Worm (Caenorhabditis elegans): ENCODE results near the gene shl-1.

DNA sequence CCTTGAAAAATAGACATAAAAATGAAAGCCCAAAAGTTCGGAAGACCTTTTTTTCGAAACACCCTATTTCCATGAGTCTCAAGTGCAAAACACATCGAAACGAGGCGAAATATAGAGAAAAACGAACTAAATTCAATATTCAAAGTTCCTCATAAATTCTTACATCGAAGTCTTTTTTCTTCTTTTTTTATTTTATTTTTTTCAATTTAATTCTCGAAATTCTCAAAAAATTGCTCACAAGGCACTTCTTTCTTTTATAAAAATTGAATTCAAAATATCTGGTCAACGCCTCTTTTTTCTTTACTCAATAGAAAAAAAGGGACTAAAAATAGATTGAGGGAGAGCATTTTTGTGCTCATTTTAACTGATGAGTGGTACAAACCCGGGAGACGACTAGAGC, 11.3 kb upstream of the shl-1 start:
- TF ChIP-seq unc-62 (GFP tag; optimal IDR thresholded peaks at IDR 0.05) (no peak), zfh-2 (GFP tag; conservative IDR thresholded peaks at IDR 0.05) (no peak), T07F8.4 (tag; optimal IDR thresholded peaks at IDR 0.05) (no peak), hmg-20 (GFP tag; IDR thresholded peaks at IDR 0.05) (no peak), ztf-18 (tag; optimal IDR thresholded peaks at IDR 0.05) (no peak), F57C9.4 (tag; optimal IDR thresholded peaks at IDR 0.05) (no peak), unc-130 (GFP tag; optimal IDR thresholded peaks at IDR 0.05) (no peak), T26A5.8 (tag; optimal IDR thresholded peaks at IDR 0.05) (no peak)

Measured in whole organism, young adult.